Worm (Caenorhabditis elegans): ENCODE results near the gene T14A8.2.

Gene T14A8.2

DNA sequence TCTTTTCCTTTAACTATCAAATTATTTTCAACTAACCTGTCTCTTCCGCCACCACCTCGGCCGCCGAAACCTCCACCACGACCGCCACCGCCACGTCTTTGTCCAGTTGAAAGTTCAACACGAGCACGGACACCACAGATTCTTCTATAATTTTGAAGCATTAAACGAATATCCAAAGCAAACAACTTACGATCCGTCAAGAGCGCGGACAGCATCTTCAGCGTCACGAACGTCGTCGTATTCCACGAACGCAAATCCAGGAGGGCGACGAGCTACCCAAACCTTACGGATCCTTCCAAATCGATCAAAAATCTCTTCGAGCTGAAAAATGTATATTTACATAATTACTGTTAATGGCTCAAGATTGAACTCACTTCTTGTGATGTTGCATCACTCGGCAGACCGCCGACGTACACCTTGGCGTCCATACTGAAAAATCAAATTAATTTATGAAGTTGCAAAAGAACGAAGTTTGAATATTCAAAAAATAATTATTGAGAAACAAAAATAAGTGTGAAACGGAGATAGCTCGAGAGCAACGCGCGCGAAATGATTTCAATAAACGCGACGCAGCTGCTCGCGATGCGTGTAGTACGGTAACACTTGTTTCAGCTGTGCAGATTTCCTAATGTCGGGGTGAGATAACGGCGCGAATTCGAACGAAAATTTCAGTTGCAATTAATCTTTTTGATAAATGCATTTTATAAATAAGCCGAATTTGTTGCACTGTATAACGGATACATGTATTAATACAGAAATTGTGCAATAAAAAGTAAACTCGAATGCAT is 31.4 kb downstream of the T14A8.2 start, which contains the start of gene rsp-6:
Gene rsp-6 (minus strand): TSS at position 429 of the 788 bp plus-strand sequence.
- TF ChIP-seq ztf-29 (GFP tag; IDR thresholded peaks at IDR 0.05) (no peak), flt-1 (GFP tag; IDR thresholded peaks at IDR 0.05) (peak; percentile 67; the same call in 1 of the 2 replicates), med-1 (GFP tag; optimal IDR thresholded peaks at IDR 0.05; ENCODE audit: insufficient read depth) (no peak), cog-1 (tag; optimal IDR thresholded peaks at IDR 0.05) (peak; percentile 73)

DNA sequence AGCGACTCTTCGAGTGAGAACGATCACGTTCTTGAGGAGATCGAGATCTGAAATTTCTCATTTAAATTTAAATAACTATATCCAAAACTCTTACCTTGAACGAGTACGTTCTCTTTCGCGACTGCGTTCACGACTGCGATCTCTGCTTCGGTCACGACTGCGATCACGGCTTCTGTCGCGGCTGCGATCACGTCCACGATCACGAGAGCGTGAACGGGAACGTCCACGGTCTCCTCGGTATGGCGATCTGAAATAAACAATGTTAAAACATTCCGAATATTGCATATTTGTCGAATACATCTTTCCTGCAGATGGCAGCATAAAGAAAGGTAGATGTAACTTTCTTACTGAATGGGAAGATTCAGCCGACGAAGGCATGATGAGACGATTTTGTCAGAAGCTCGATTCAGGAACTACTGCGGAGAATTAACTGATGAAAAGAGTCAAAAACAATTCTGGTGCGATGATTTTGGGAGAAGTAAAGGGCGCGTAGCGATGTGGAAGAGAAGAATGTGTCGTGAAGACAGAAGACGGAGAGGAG is 32.2 kb downstream of the T14A8.2 start:
- no peak for TF ChIP-seq ztf-29 (GFP tag; IDR thresholded peaks at IDR 0.05)
- no peak for TF ChIP-seq klf-2 (GFP tag; conservative IDR thresholded peaks at IDR 0.05)
- no peak for TF ChIP-seq T22C8.4 (GFP tag; IDR thresholded peaks at IDR 0.05)
- no peak for TF ChIP-seq flt-1 (GFP tag; IDR thresholded peaks at IDR 0.05)
- no peak for TF ChIP-seq ztf-23 (GFP tag; IDR thresholded peaks at IDR 0.05)
- TF ChIP-seq ref-1 (GFP tag; conservative IDR thresholded peaks at IDR 0.05): no peak
- TF ChIP-seq med-1 (GFP tag; optimal IDR thresholded peaks at IDR 0.05; ENCODE audit: insufficient read depth): no peak
- TF ChIP-seq tab-1 (GFP tag; IDR thresholded peaks at IDR 0.05): no peak

DNA sequence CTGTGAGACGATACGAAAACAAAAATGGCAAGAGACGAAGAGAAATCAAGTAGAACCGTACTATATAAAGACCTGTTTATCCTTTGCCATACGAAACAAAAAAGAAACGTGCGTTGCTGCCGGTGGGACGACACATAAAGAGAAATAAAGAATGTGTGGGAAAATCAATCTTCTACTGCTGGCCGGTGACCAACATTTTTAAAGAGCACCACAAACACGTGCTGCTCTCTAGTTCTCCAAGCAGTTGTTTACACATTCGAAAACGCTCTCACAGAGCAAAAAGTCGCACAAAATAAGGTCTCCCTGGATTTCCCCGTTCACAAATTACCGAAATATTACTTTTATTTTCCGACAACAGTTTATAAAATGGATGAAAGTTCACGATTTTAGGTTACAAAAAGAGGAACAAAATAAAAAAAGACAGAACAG is 32.9 kb downstream of the T14A8.2 start, which contains the start of gene imp-3:
Gene imp-3 (minus strand): TSS at position 93 of the 429 bp plus-strand sequence.
- TF ChIP-seq tab-1 (GFP tag; IDR thresholded peaks at IDR 0.05) (no peak), cog-1 (tag; optimal IDR thresholded peaks at IDR 0.05) (no peak), med-1 (GFP tag; optimal IDR thresholded peaks at IDR 0.05; ENCODE audit: insufficient read depth) (no peak), ztf-29 (GFP tag; IDR thresholded peaks at IDR 0.05) (no peak), klf-2 (GFP tag; conservative IDR thresholded peaks at IDR 0.05) (no peak), ref-1 (GFP tag; conservative IDR thresholded peaks at IDR 0.05) (no peak), flt-1 (GFP tag; IDR thresholded peaks at IDR 0.05) (no peak), T22C8.4 (GFP tag; IDR thresholded peaks at IDR 0.05) (no peak), ztf-23 (GFP tag; IDR thresholded peaks at IDR 0.05) (no peak)

DNA sequence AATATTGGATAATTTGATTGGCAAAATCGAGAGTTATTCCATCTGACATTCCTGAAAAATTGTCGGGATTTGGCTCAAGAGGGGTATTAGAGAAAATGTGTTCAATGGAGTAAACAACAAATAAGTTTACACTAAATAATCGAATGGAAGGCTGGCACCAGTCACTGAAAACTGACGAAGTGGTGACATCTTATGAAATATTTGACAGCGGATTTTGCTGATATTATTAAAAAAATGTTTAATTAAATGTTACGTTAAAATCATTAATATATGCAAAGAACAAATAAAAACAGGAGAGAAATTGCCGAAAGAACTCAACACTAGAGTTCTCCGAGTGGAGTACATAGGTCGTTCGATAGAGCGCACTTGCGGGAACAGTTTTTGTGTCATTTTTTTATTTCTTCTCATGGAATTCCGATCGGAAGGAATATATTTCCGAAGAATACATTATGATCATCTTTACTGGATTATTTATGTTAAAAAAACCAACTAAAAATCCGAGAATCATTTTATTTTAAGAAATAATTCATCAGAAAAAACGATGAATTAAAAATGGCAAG is 36.8 kb downstream of the T14A8.2 start, which contains the start of gene tag-322:
Gene tag-322 (minus strand): TSS at position 51 of the 560 bp plus-strand sequence.
- peak; percentile 32 for TF ChIP-seq cog-1 (tag; optimal IDR thresholded peaks at IDR 0.05)
- TF ChIP-seq tab-1 (GFP tag; IDR thresholded peaks at IDR 0.05): no peak

DNA sequence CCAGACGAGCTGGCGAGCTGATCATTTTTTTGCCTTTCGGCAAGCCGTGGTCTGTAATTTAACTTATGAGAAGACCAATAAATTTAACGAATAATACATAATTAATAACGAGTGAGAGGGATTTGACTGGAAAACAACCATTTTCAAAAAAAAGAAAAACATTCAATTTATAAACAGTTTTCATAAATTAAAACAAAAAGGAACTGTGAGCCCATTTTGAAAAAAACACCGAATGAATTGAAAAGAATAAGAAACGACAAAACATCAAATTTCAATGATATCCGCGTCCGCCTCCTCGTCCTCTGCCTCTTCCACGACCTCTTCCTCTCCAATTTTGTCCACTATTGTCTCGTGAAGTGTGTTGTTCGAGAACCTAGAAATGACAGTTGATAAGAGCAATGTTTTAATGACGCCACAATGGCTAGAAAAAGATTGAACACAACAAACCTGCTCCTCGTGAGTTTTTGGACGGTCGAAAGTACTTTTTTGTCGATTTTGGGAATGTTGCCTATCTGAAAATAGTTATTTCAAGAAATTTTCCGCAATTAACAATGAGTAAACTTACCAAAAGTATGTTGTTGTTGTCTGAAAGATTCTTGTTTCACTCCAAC is 38.5 kb downstream of the T14A8.2 start, which contains the start of gene tag-321:
Gene tag-321 (minus strand): TSS at position 51 of the 611 bp plus-strand sequence.
- TF ChIP-seq cog-1 (tag; optimal IDR thresholded peaks at IDR 0.05): no peak
- no peak for TF ChIP-seq ztf-23 (GFP tag; IDR thresholded peaks at IDR 0.05)
- no peak for TF ChIP-seq T22C8.4 (GFP tag; IDR thresholded peaks at IDR 0.05)

DNA sequence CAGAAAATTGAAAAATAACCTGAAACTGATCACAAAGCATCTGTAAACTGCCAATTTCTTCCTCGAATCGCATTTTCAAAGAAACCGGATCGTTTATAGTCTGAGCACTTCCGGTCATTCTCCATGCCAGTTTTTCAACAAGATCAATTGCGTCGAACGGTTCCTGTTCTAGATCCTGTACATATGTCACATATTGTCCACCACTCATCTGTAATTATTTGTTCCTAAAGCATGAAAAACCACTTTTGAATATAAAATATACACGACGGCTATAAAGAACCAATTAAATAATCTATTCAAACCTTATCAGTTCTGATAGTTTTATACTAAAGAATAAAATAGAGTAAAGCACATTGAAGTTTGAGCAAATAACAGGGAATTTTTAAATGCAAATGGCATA is 40.1 kb downstream of the T14A8.2 start, which contains the start of gene sec-10:
Gene sec-10 (minus strand): TSS at position 208 of the 400 bp plus-strand sequence.
- TF ChIP-seq flt-1 (GFP tag; IDR thresholded peaks at IDR 0.05) (no peak), klf-2 (GFP tag; conservative IDR thresholded peaks at IDR 0.05) (no peak), ztf-23 (GFP tag; IDR thresholded peaks at IDR 0.05) (no peak), cog-1 (tag; optimal IDR thresholded peaks at IDR 0.05) (no peak), T22C8.4 (GFP tag; IDR thresholded peaks at IDR 0.05) (no peak), tab-1 (GFP tag; IDR thresholded peaks at IDR 0.05) (no peak), med-1 (GFP tag; optimal IDR thresholded peaks at IDR 0.05; ENCODE audit: insufficient read depth) (no peak), ztf-29 (GFP tag; IDR thresholded peaks at IDR 0.05) (no peak), ref-1 (GFP tag; conservative IDR thresholded peaks at IDR 0.05) (no peak)

DNA sequence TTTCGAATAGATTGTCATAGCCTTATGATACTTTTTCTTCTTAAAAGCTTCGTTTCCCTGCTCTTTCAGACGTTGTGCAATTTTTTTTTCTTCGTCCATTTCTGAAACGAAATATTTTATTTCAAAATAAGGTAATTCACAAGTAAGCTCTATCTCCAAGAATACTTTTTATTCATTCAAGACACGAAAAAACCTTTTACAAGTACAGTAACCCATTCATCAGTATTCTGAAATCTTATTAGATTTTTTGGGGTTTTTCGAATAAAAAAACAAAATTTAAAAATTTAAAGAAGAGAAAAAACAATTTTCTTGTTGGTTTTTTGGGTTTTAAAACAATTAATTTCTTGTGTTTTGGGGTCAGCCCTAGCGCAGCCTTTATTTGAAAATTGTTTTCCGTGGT is 43.6 kb downstream of the T14A8.2 start, which contains the start of gene rpap-3:
Gene rpap-3 (minus strand): TSS at position 101 of the 400 bp plus-strand sequence.
- TF ChIP-seq tab-1 (GFP tag; IDR thresholded peaks at IDR 0.05): no peak
- TF ChIP-seq klf-2 (GFP tag; conservative IDR thresholded peaks at IDR 0.05): no peak
- no peak for TF ChIP-seq med-1 (GFP tag; optimal IDR thresholded peaks at IDR 0.05; ENCODE audit: insufficient read depth)
- no peak for TF ChIP-seq ref-1 (GFP tag; conservative IDR thresholded peaks at IDR 0.05)
- no peak for TF ChIP-seq flt-1 (GFP tag; IDR thresholded peaks at IDR 0.05)
- TF ChIP-seq T22C8.4 (GFP tag; IDR thresholded peaks at IDR 0.05): no peak
- TF ChIP-seq cog-1 (tag; optimal IDR thresholded peaks at IDR 0.05): no peak
- no peak for TF ChIP-seq ztf-29 (GFP tag; IDR thresholded peaks at IDR 0.05)
- no peak for TF ChIP-seq ztf-23 (GFP tag; IDR thresholded peaks at IDR 0.05)

DNA sequence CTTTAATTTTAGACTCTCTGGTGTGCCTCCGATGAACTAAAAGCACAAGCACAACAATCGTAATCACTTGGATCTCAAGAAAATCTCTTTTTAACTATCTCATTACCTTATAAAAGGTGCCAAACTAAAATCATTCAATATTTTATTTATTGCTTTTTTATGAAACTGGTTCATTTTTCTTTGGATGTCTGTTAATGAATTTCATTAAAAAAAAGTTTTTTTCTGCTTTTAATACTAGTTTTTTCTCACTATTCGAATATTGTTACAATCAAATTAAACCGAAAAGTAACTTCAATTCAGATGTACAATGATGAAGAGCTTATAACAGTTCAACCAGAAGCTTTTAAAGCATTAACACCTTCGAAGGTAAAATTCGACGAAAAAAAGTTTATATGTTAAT is 46.7 kb downstream of the T14A8.2 start, which contains the start of gene swd-2.1:
Gene swd-2.1 (plus strand): TSS at position 301 of the 400 bp plus-strand sequence.
- no peak for TF ChIP-seq tab-1 (GFP tag; IDR thresholded peaks at IDR 0.05)
- TF ChIP-seq ref-1 (GFP tag; conservative IDR thresholded peaks at IDR 0.05): no peak
- TF ChIP-seq flt-1 (GFP tag; IDR thresholded peaks at IDR 0.05): no peak
- no peak for TF ChIP-seq ztf-29 (GFP tag; IDR thresholded peaks at IDR 0.05)
- no peak for TF ChIP-seq klf-2 (GFP tag; conservative IDR thresholded peaks at IDR 0.05)
- TF ChIP-seq med-1 (GFP tag; optimal IDR thresholded peaks at IDR 0.05; ENCODE audit: insufficient read depth): no peak
- TF ChIP-seq ztf-23 (GFP tag; IDR thresholded peaks at IDR 0.05): no peak
- no peak for TF ChIP-seq T22C8.4 (GFP tag; IDR thresholded peaks at IDR 0.05)
- TF ChIP-seq cog-1 (tag; optimal IDR thresholded peaks at IDR 0.05): no peak

DNA sequence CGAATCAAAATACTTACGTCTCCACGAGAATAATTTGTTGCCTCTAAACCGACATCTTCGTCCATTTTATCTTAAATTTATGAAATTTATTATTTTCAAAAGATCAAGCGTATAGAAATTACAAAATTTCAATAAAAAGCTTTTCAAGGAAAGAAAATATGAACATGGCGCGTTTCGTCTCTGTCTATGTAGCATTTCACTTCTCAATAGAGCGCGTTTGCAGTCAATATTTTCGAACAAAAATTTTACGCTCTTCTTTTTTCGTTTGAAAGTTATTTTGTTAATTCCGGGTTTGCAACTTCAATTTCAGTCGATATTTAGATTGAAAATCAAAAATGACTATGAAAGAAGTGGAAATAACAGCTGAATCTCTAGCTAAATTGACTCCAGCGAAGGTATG is 48.2 kb downstream of the T14A8.2 start, which contains the start of the genes hcf-1 and swd-2.2:
Gene hcf-1 (minus strand): TSS at position 70 of the 400 bp plus-strand sequence.
Gene swd-2.2 (plus strand): TSS at position 206 of the 400 bp plus-strand sequence.
- TF ChIP-seq T22C8.4 (GFP tag; IDR thresholded peaks at IDR 0.05) (no peak), flt-1 (GFP tag; IDR thresholded peaks at IDR 0.05) (no peak), med-1 (GFP tag; optimal IDR thresholded peaks at IDR 0.05; ENCODE audit: insufficient read depth) (no peak), klf-2 (GFP tag; conservative IDR thresholded peaks at IDR 0.05) (no peak), tab-1 (GFP tag; IDR thresholded peaks at IDR 0.05) (no peak), ztf-23 (GFP tag; IDR thresholded peaks at IDR 0.05) (no peak)
